Fruit fly (Drosophila melanogaster) whole organism, embryonic: ENCODE measurements around the gene BBIP1.

Source experiments
- CG10979 ChIP-seq: fragments of 200-800 bp; sonication (Bioruptor generic); optimal IDR thresholded peaks from 2 replicates; lab custom pipeline; 2018; ENCODE audit warnings: missing biosample characterization, mild to moderate bottlenecking, missing genetic modification characterization, moderate library complexity
- CG11504 ChIP-seq: fragments of 200-800 bp; sonication (Bioruptor generic); optimal IDR thresholded peaks from 3 replicates; lab custom pipeline; 2019; ENCODE audit warnings: missing biosample characterization, mild to moderate bottlenecking, missing genetic modification characterization, moderate library complexity
- CG14014 ChIP-seq: fragments of 200-800 bp; sonication (Bioruptor generic); IDR thresholded peaks from 2 replicates; pipeline ENCODE4 v1.3.6; 2022; ENCODE audit warnings: missing biosample characterization, missing genetic modification characterization
- CG16779 ChIP-seq: fragments of 200-800 bp; sonication (Bioruptor generic); IDR thresholded peaks from 2 replicates; pipeline ENCODE4 v1.3.6; 2022; ENCODE audit warnings: missing biosample characterization, missing genetic modification characterization
- CG2199 ChIP-seq: fragments of 200-800 bp; sonication (Bioruptor generic); IDR thresholded peaks from 3 replicates; pipeline ENCODE4 v1.3.6; 2022; ENCODE audit warnings: missing biosample characterization, missing genetic modification characterization
- CG2712 ChIP-seq: fragments of 200-800 bp; optimal IDR thresholded peaks from 3 replicates; lab custom pipeline; 2019; ENCODE audit warnings: missing biosample characterization, mild to moderate bottlenecking, missing genetic modification characterization, moderate library complexity
- CG2875 ChIP-seq: fragments of 200-800 bp; sonication (Bioruptor generic); optimal IDR thresholded peaks from 2 replicates; lab custom pipeline; 2017; ENCODE audit warnings: missing biosample characterization, mild to moderate bottlenecking, missing genetic modification characterization, missing genetic modification reagents
- CG31441 ChIP-seq: fragments of 200-800 bp; sonication (Bioruptor generic); IDR thresholded peaks from 2 replicates; pipeline ENCODE4 v1.3.6; 2022; ENCODE audit warnings: missing biosample characterization, missing genetic modification characterization
- CG3163 ChIP-seq: fragments of 200-800 bp; sonication (Bioruptor generic); optimal IDR thresholded peaks from 3 replicates; lab custom pipeline; 2016; ENCODE audit warnings: missing biosample characterization, missing genetic modification characterization
- CG3847 ChIP-seq: fragments of 200-800 bp; sonication (Bioruptor generic); IDR thresholded peaks from 2 replicates; pipeline ENCODE4 v1.3.6; 2022; ENCODE audit warnings: missing biosample characterization, missing genetic modification characterization
- CG4820 ChIP-seq: fragments of 200-800 bp; sonication (Bioruptor generic); optimal IDR thresholded peaks from 3 replicates; lab custom pipeline; 2016; ENCODE audit warnings: missing biosample characterization, missing genetic modification characterization
- CG5245 ChIP-seq: fragments of 200-800 bp; sonication (Bioruptor generic); optimal IDR thresholded peaks from 3 replicates; lab custom pipeline; 2016; ENCODE audit warnings: missing biosample characterization, missing genetic modification characterization
- CG6689 ChIP-seq: fragments of 200-800 bp; sonication (Bioruptor generic); IDR thresholded peaks from 2 replicates; pipeline ENCODE4 v1.3.6; 2022; ENCODE audit warnings: missing biosample characterization, missing genetic modification characterization
- CG7839 ChIP-seq: fragments of 200-800 bp; sonication (Bioruptor generic); optimal IDR thresholded peaks from 3 replicates; lab custom pipeline; 2018; ENCODE audit warnings: missing biosample characterization, mild to moderate bottlenecking, missing genetic modification characterization, moderate library complexity
- Dbx ChIP-seq: fragments of 200-800 bp; sonication (Bioruptor generic); IDR thresholded peaks from 3 replicates; pipeline ENCODE4 v1.3.6; 2022; ENCODE audit warnings: missing biosample characterization, missing genetic modification characterization
- Doc3 ChIP-seq: fragments of 200-800 bp; sonication (Bioruptor generic); IDR thresholded peaks from 3 replicates; pipeline ENCODE4 v1.3.6; 2022; ENCODE audit warnings: missing biosample characterization, missing genetic modification characterization; ENCODE audit not compliant: partially characterized antibody
- Drgx ChIP-seq: fragments of 200-800 bp; sonication (Bioruptor generic); IDR thresholded peaks from 2 replicates; pipeline ENCODE4 v1.3.6; 2022; ENCODE audit warnings: missing biosample characterization, missing genetic modification characterization
- Ets65A ChIP-seq: fragments of 200-800 bp; sonication (Bioruptor generic); peaks from one replicate; lab custom pipeline; 2016; ENCODE audit warnings: missing biosample characterization, missing genetic modification characterization
- Ets97D ChIP-seq: fragments of 200-800 bp; sonication (Bioruptor generic); optimal IDR thresholded peaks from 3 replicates; lab custom pipeline; 2016; ENCODE audit warnings: missing biosample characterization, missing genetic modification characterization
- H15 ChIP-seq: fragments of 200-800 bp; sonication (Bioruptor generic); IDR thresholded peaks from 3 replicates; pipeline ENCODE4 v1.3.6; 2022; ENCODE audit warnings: missing biosample characterization, missing genetic modification characterization
- HLH3B ChIP-seq: fragments of 200-800 bp; sonication (Bioruptor generic); IDR thresholded peaks from 2 replicates; pipeline ENCODE4 v1.3.6; 2022; ENCODE audit warnings: missing biosample characterization, missing genetic modification characterization
- HmgZ ChIP-seq: fragments of 200-800 bp; sonication (Bioruptor generic); optimal IDR thresholded peaks from 2 replicates; lab custom pipeline; 2018; ENCODE audit warnings: missing biosample characterization, mild to moderate bottlenecking, missing genetic modification characterization
- Hr78 ChIP-seq, 2 experiments: fragments of 200-800 bp in 1 of 2; fragments of >200 bp in 1 of 2; sonication (Bioruptor generic) in 1 of 2; optimal IDR thresholded peaks; 2 replicates each; lab custom pipeline; 2017 to 2019; ENCODE audit warnings: missing biosample characterization in 2 of 2, missing genetic modification characterization in 2 of 2, mild to moderate bottlenecking in 1 of 2, moderate library complexity in 1 of 2
- MESR4 ChIP-seq: fragments of 200-800 bp; sonication (Bioruptor generic); optimal IDR thresholded peaks from 2 replicates; lab custom pipeline; 2018; ENCODE audit warnings: missing biosample characterization, mild to moderate bottlenecking, missing genetic modification characterization, moderate library complexity
- Med ChIP-seq: fragments of 200-800 bp; sonication (Bioruptor generic); peaks from one replicate; lab custom pipeline; 2016; ENCODE audit warnings: missing biosample characterization, missing genetic modification characterization, mild to moderate bottlenecking, inconsistent platforms, moderate library complexity
- NC2α ChIP-seq: fragments of 200-800 bp; sonication (Bioruptor generic); optimal IDR thresholded peaks from 2 replicates; lab custom pipeline; 2016; ENCODE audit warnings: missing biosample characterization, missing genetic modification characterization
- NC2β ChIP-seq: fragments of 200-800 bp; sonication (Bioruptor generic); optimal IDR thresholded peaks from 2 replicates; lab custom pipeline; 2016; ENCODE audit warnings: missing biosample characterization, missing genetic modification characterization
- Oli ChIP-seq: fragments of 200-800 bp; sonication (Bioruptor generic); optimal IDR thresholded peaks from 2 replicates; lab custom pipeline; 2018; ENCODE audit warnings: missing biosample characterization, mild to moderate bottlenecking, missing genetic modification characterization, moderate library complexity
- Six4 ChIP-seq: fragments of 200-800 bp; sonication (Bioruptor generic); optimal IDR thresholded peaks from 2 replicates; lab custom pipeline; 2016; ENCODE audit warnings: missing biosample characterization, missing genetic modification characterization
- Sox102F ChIP-seq: fragments of 200-800 bp; sonication (Bioruptor generic); optimal IDR thresholded peaks from 2 replicates; lab custom pipeline; 2018; ENCODE audit warnings: missing biosample characterization, mild to moderate bottlenecking, missing genetic modification characterization, moderate library complexity
- Trl ChIP-seq, 3 experiments: fragments of >200 bp in 2 of 3; fragments of 200-800 bp in 1 of 3; sonication (Bioruptor generic) in 1 of 3; optimal IDR thresholded peaks; 2 replicates in 1 of 3; 3 replicates in 2 of 3; lab custom pipeline; 2016 to 2017; ENCODE audit warnings: missing biosample characterization in 1 of 3, missing genetic modification characterization in 1 of 3
- Usf ChIP-seq: fragments of 200-800 bp; sonication (Bioruptor generic); optimal IDR thresholded peaks from 2 replicates; lab custom pipeline; 2017; ENCODE audit warnings: missing genotype, missing biosample characterization, missing genetic modification characterization
- Xbp1 ChIP-seq: fragments of 200-800 bp; sonication (Bioruptor generic); optimal IDR thresholded peaks from 3 replicates; lab custom pipeline; 2016; ENCODE audit warnings: missing biosample characterization, mild to moderate bottlenecking, missing genetic modification characterization
- Xrp1 ChIP-seq: fragments of 200-800 bp; sonication (Bioruptor generic); IDR thresholded peaks from 2 replicates; pipeline ENCODE4 v1.3.6; 2022; ENCODE audit warnings: missing biosample characterization, missing genetic modification characterization
- bowl ChIP-seq: fragments of 200-800 bp; sonication (Bioruptor generic); IDR thresholded peaks from 2 replicates; pipeline ENCODE4 v1.3.6; 2022; ENCODE audit warnings: missing biosample characterization, missing genetic modification characterization
- bsh ChIP-seq, 2 experiments: fragments of 200-800 bp; sonication (Bioruptor generic); optimal IDR thresholded peaks; 2 replicates each; lab custom pipeline; 2017 to 2018; ENCODE audit warnings: mild to moderate bottlenecking in 2 of 2, missing biosample characterization in 2 of 2, missing genetic modification characterization in 2 of 2, moderate library complexity in 1 of 2
- ci ChIP-seq: fragments of 200-800 bp; sonication (Bioruptor generic); IDR thresholded peaks from 3 replicates; pipeline ENCODE4 v1.3.6; 2022; ENCODE audit warnings: missing biosample characterization, missing genetic modification characterization
- croc ChIP-seq: fragments of 200-800 bp; sonication (Bioruptor generic); conservative IDR thresholded peaks from 3 replicates; pipeline ENCODE4 v1.3.6; 2022; ENCODE audit warnings: missing biosample characterization, missing genetic modification characterization
- dpn ChIP-seq, 2 experiments: fragments of 200-800 bp; sonication (Bioruptor generic); optimal IDR thresholded peaks; 3 replicates each; lab custom pipeline; 2016; ENCODE audit warnings: missing biosample characterization in 2 of 2, missing genetic modification characterization in 2 of 2
- eyg ChIP-seq: fragments of 200-800 bp; sonication (Bioruptor generic); optimal IDR thresholded peaks from 3 replicates; lab custom pipeline; 2016; ENCODE audit warnings: missing biosample characterization, missing genetic modification characterization
- fd3F ChIP-seq: fragments of 200-800 bp; sonication (Bioruptor generic); optimal IDR thresholded peaks from 2 replicates; lab custom pipeline; 2018; ENCODE audit warnings: missing biosample characterization, mild to moderate bottlenecking, missing genetic modification characterization, moderate library complexity
- fd96Cb ChIP-seq: fragments of 200-800 bp; sonication (Bioruptor generic); optimal IDR thresholded peaks from 2 replicates; lab custom pipeline; 2018; ENCODE audit warnings: missing biosample characterization, mild to moderate bottlenecking, missing genetic modification characterization, moderate library complexity
- grn ChIP-seq: fragments of 200-800 bp; sonication (Bioruptor generic); optimal IDR thresholded peaks from 3 replicates; lab custom pipeline; 2017; ENCODE audit warnings: missing biosample characterization, missing genetic modification characterization
- jigr1 ChIP-seq: fragments of 200-800 bp; sonication (Bioruptor generic); IDR thresholded peaks from 3 replicates; pipeline ENCODE4 v1.3.6; 2022; ENCODE audit warnings: missing biosample characterization, missing genetic modification characterization
- nau ChIP-seq: fragments of 200-800 bp; sonication (Bioruptor generic); optimal IDR thresholded peaks from 3 replicates; lab custom pipeline; 2017; ENCODE audit warnings: missing biosample characterization, mild to moderate bottlenecking, missing genetic modification characterization, missing genetic modification reagents
- phol ChIP-seq: fragments of 200-800 bp; sonication (Bioruptor generic); optimal IDR thresholded peaks from 3 replicates; lab custom pipeline; 2018; ENCODE audit warnings: missing biosample characterization, mild to moderate bottlenecking, missing genetic modification characterization, moderate library complexity
- slbo ChIP-seq: fragments of 200-800 bp; sonication (Bioruptor generic); IDR thresholded peaks from 2 replicates; pipeline ENCODE4 v1.3.6; 2022; ENCODE audit warnings: missing biosample characterization, missing genetic modification characterization
- wdn ChIP-seq: fragments of 200-800 bp; sonication (Bioruptor generic); IDR thresholded peaks from 2 replicates; pipeline ENCODE4 v1.3.6; 2022; ENCODE audit warnings: missing biosample characterization, missing genetic modification characterization

BBIP1 gene

dm6 chr3R:9420439-9421234, 16.5 kb downstream of the BBIP1 start:
- TF ChIP-seq NC2β (GFP tag; lab: Kevin White, UChicago) (no peak), Drgx (GFP tag; lab: Robert Waterston, UW) (peak; percentile 59), slbo (GFP tag; lab: Robert Waterston, UW) (peak; percentile 8; the same call in 1 of the 2 replicates), CG5245 (GFP tag; lab: Kevin White, UChicago) (no peak), fd3F (GFP tag; lab: Kevin White, UChicago) (no peak), CG2712 (tag; lab: Kevin White, UChicago) (peak; percentile 9), Sox102F (GFP tag; lab: Kevin White, UChicago) (peak; percentile 44), eyg (GFP tag; lab: Kevin White, UChicago) (no peak), bsh (GFP tag; optimal IDR thresholded peaks at IDR 0.05; lab: Kevin White, UChicago) (peak in 1 of 2 experiments; percentile 29), phol (tag; lab: Kevin White, UChicago) (peak; percentile 27), Doc3 (GFP tag; lab: Robert Waterston, UW) (0 out of 3 replicates have a peak, but pooled peaks have one; percentile 12), CG2199 (GFP tag; lab: Robert Waterston, UW) (0 out of 3 replicates have a peak, but pooled peaks have one; percentile 23), CG11504 (tag; lab: Kevin White, UChicago) (peak; percentile 43), jigr1 (GFP tag; lab: Robert Waterston, UW) (0 out of 3 replicates have a peak, but pooled peaks have one; percentile 31), Usf (no peak), Trl (optimal IDR thresholded peaks at IDR 0.05; lab: Kevin White, UChicago) (peak; percentile 7 to 17), Trl (GFP tag; optimal IDR thresholded peaks at IDR 0.05; lab: Kevin White, UChicago) (no peak), Xbp1 (GFP tag; lab: Kevin White, UChicago) (no peak), CG2875 (GFP tag; lab: Kevin White, UChicago) (peak; percentile 14), CG14014 (GFP tag; lab: Robert Waterston, UW) (no peak), grn (GFP tag; lab: Kevin White, UChicago) (no peak), CG6689 (GFP tag; lab: Robert Waterston, UW) (0 out of 2 replicates have a peak, but pooled peaks have one; percentile 7), croc (GFP tag; lab: Robert Waterston, UW) (no peak), dpn (GFP tag; optimal IDR thresholded peaks at IDR 0.05; lab: Kevin White, UChicago) (peak; percentile 6 to 22), NC2α (no peak), Oli (peak; percentile 31), ci (GFP tag; lab: Robert Waterston, UW) (peak; percentile 66; the same call in 1 of the 3 replicates), CG7839 (tag; lab: Kevin White, UChicago) (peak; percentile 4), Hr78 (GFP tag; optimal IDR thresholded peaks at IDR 0.05; lab: Kevin White, UChicago) (peak in 1 of 2 experiments; percentile 70), CG3847 (GFP tag; lab: Robert Waterston, UW) (no peak), HmgZ (tag; lab: Kevin White, UChicago) (no peak), wdn (GFP tag; lab: Robert Waterston, UW) (no peak), fd96Cb (tag; lab: Kevin White, UChicago) (peak; percentile 14), Dbx (GFP tag; lab: Robert Waterston, UW) (0 out of 3 replicates have a peak, but pooled peaks have one; percentile 5), Six4 (GFP tag; lab: Kevin White, UChicago) (no peak), Ets97D (GFP tag; lab: Kevin White, UChicago) (no peak), CG4820 (GFP tag; lab: Kevin White, UChicago) (peak; percentile 14), Ets65A (GFP tag; lab: Kevin White, UChicago) (peak; percentile 88), CG31441 (GFP tag; lab: Robert Waterston, UW) (peak; percentile 41), Xrp1 (GFP tag; lab: Robert Waterston, UW) (peak; percentile 45; the same call in 1 of the 2 replicates), bowl (0 out of 2 replicates have a peak, but pooled peaks have one; percentile 34), HLH3B (GFP tag; lab: Robert Waterston, UW) (0 out of 2 replicates have a peak, but pooled peaks have one; percentile 32), CG16779 (peak; percentile 53; the same call in 1 of the 2 replicates), H15 (GFP tag; lab: Robert Waterston, UW) (0 out of 3 replicates have a peak, but pooled peaks have one; percentile 5), CG3163 (GFP tag; lab: Kevin White, UChicago) (no peak), nau (peak; percentile 1), Med (GFP tag; lab: Kevin White, UChicago) (peak; percentile 74), MESR4 (GFP tag; lab: Kevin White, UChicago) (no peak), CG10979 (tag; lab: Kevin White, UChicago) (peak; percentile 14)
